Fruit fly (Drosophila melanogaster) whole organism, prepupa: Measurements from ENCODE around the gene Delta.

Experiments used
- Blimp-1 ChIP-seq: fragments of 200-800 bp; sonication (Bioruptor generic); optimal IDR thresholded peaks from 3 replicates; lab custom pipeline; 2017; ENCODE audit warnings: missing biosample characterization, missing genetic modification characterization, mild to moderate bottlenecking, moderate library complexity, missing genetic modification reagents
- CG6163 ChIP-seq: fragments of 200-800 bp; sonication (Bioruptor generic); IDR thresholded peaks from 3 replicates; pipeline ENCODE4 v1.3.6; 2022; ENCODE audit warnings: missing biosample characterization, missing genetic modification characterization
- Hr4 ChIP-seq: fragments of 200-800 bp; sonication (Bioruptor generic); optimal IDR thresholded peaks from 3 replicates; lab custom pipeline; 2016; ENCODE audit warnings: missing biosample characterization, missing genetic modification characterization
- Lpt ChIP-seq: fragments of 200-800 bp; sonication (Bioruptor generic); optimal IDR thresholded peaks from 3 replicates; lab custom pipeline; 2016; ENCODE audit warnings: missing biosample characterization, missing genetic modification characterization
- cyc ChIP-seq: fragments of 200-800 bp; sonication (Bioruptor generic); optimal IDR thresholded peaks from 3 replicates; lab custom pipeline; 2016; ENCODE audit warnings: missing biosample characterization, missing genetic modification characterization
- dac ChIP-seq: fragments of 200-800 bp; sonication (Bioruptor generic); optimal IDR thresholded peaks from 2 replicates; lab custom pipeline; 2017; ENCODE audit warnings: missing biosample characterization, mild to moderate bottlenecking, missing genetic modification characterization
- fd59A ChIP-seq: fragments of 200-800 bp; sonication (Bioruptor generic); optimal IDR thresholded peaks from 2 replicates; lab custom pipeline; 2017; ENCODE audit warnings: missing biosample characterization, mild to moderate bottlenecking, missing genetic modification characterization, missing genetic modification reagents
- salr ChIP-seq, 2 experiments: fragments of 200-800 bp; sonication (Bioruptor generic); optimal IDR thresholded peaks; 3 replicates each; lab custom pipeline; 2016 to 2018; ENCODE audit warnings: missing biosample characterization in 2 of 2, missing genetic modification characterization in 2 of 2, mild to moderate bottlenecking in 1 of 2

DNA sequence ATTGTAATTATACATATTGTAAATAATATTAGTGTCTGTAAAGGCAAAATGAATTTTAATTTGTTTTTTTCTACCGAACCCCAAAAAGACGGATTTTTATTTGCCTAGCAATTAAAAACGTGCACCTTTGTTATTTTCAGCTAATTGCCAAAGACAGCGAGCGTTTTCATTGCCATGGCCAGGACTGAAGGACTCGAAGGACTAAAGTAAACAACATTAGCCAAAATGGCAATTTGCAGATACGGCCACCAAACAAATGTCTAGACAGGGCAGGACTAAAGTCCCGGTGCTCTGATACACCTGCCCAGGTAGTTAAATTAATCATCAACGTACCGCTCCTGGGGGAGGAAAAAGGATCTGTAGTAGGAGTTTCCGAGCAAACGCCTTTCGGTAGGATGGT is 6.0 kb upstream of the Delta start:
- TF ChIP-seq CG6163 (GFP tag; lab: Robert Waterston, UW) (no peak), fd59A (GFP tag; lab: Kevin White, UChicago) (no peak), Hr4 (GFP tag; lab: Kevin White, UChicago) (no peak), salr (GFP tag; optimal IDR thresholded peaks at IDR 0.05; lab: Kevin White, UChicago) (no peak), dac (GFP tag; lab: Kevin White, UChicago) (no peak), Lpt (no peak), cyc (GFP tag; lab: Kevin White, UChicago) (no peak), Blimp-1 (GFP tag; lab: Kevin White, UChicago) (no peak)
